Worm (Caenorhabditis elegans) whole organism, early embryonic: Measurements from ENCODE around the gene ubc-15.

Experiments used
- B0310.2 ChIP-seq: sonication (generic microtip); optimal IDR thresholded peaks from 2 replicates; lab custom pipeline; 2016; ENCODE audit warnings: mild to moderate bottlenecking, missing genetic modification characterization, missing compliant biosample characterization
- F13C5.2 ChIP-seq: sonication (generic microtip); optimal IDR thresholded peaks from 2 replicates; lab custom pipeline; 2017; ENCODE audit warnings: mild to moderate bottlenecking, missing genetic modification characterization, inconsistent platforms, missing compliant biosample characterization
- aly-1 ChIP-seq: sonication (generic microtip); optimal IDR thresholded peaks from 2 replicates; lab custom pipeline; 2016; ENCODE audit warnings: missing genetic modification characterization, missing compliant biosample characterization
- ama-1 ChIP-seq: fragments of 150-350 bp; optimal IDR thresholded peaks from 2 replicates; lab custom pipeline; 2014
- ceh-13 ChIP-seq: fragments of 200-800 bp; sonication (Bioruptor generic); optimal IDR thresholded peaks from 2 replicates; lab custom pipeline; 2018; ENCODE audit warnings: mild to moderate bottlenecking, missing genetic modification characterization, missing compliant biosample characterization
- ceh-36 ChIP-seq: sonication (generic microtip); optimal IDR thresholded peaks from 2 replicates; lab custom pipeline; 2016; ENCODE audit warnings: missing genetic modification characterization, inconsistent platforms, missing compliant biosample characterization
- ets-7 ChIP-seq: sonication (generic microtip); optimal IDR thresholded peaks from 2 replicates; lab custom pipeline; 2016; ENCODE audit warnings: missing genotype, missing genetic modification characterization, missing compliant biosample characterization
- flt-1 ChIP-seq: fragments of 200-800 bp; sonication (Bioruptor generic); IDR thresholded peaks from 2 replicates; pipeline ENCODE4 v1.3.6; 2022; ENCODE audit warnings: missing genetic modification characterization, missing compliant biosample characterization
- hmbx-1 ChIP-seq: sonication (generic microtip); optimal IDR thresholded peaks from 2 replicates; lab custom pipeline; 2016; ENCODE audit warnings: mild to moderate bottlenecking, missing genetic modification characterization, missing compliant biosample characterization
- hmg-4 ChIP-seq: fragments of 200-800 bp; sonication (Bioruptor generic); optimal IDR thresholded peaks from 2 replicates; lab custom pipeline; 2018; ENCODE audit warnings: mild to moderate bottlenecking, missing genetic modification characterization, missing compliant biosample characterization
- hnd-1 ChIP-seq: sonication (generic microtip); optimal IDR thresholded peaks from 2 replicates; lab custom pipeline; 2016; ENCODE audit warnings: missing genetic modification characterization, missing compliant biosample characterization
- pes-1 ChIP-seq: fragments of 200-800 bp; sonication (Bioruptor generic); IDR thresholded peaks from 2 replicates; pipeline ENCODE4 v1.3.6; 2022; ENCODE audit warnings: missing genetic modification reagents, missing genetic modification characterization, missing compliant biosample characterization
- scrt-1 ChIP-seq: fragments of 200-800 bp; sonication (Bioruptor generic); IDR thresholded peaks from 2 replicates; pipeline ENCODE4 v1.3.6; 2022; ENCODE audit warnings: missing genetic modification characterization, missing compliant biosample characterization
- sea-1 ChIP-seq: fragments of 200-800 bp; sonication (Bioruptor generic); conservative IDR thresholded peaks from 2 replicates; pipeline ENCODE4 v1.3.6; 2022; ENCODE audit warnings: missing genetic modification characterization, missing compliant biosample characterization
- tbx-11 ChIP-seq: fragments of 200-800 bp; sonication (Bioruptor generic); IDR thresholded peaks from 2 replicates; pipeline ENCODE4 v1.3.6; 2022; ENCODE audit warnings: missing genetic modification characterization, missing compliant biosample characterization
- tbx-37 ChIP-seq: fragments of 200-800 bp; sonication (Bioruptor generic); conservative IDR thresholded peaks from 2 replicates; pipeline ENCODE4 v1.3.6; 2022; ENCODE audit warnings: missing genetic modification reagents, missing genetic modification characterization, missing compliant biosample characterization
- tra-4 ChIP-seq: sonication (generic microtip); optimal IDR thresholded peaks from 2 replicates; lab custom pipeline; 2017; ENCODE audit warnings: missing genetic modification characterization, missing compliant biosample characterization

The ubc-15 gene

ce11 chrII:2930499-2930898 lies 17.1 kb upstream of the ubc-15 start, which contains the start of the genes irld-64 and irld-63:
irld-64 (minus strand) TSS chrII:2930599.
irld-63 (plus strand) TSS chrII:2930728.
- TF ChIP-seq aly-1 (tag; lab: Kevin White, UChicago) = no peak
- no peak for TF ChIP-seq pes-1 (GFP tag; lab: Robert Waterston, UW)
- no peak for TF ChIP-seq sea-1
- TF ChIP-seq hnd-1 = no peak
- no peak for TF ChIP-seq hmbx-1

DNA sequence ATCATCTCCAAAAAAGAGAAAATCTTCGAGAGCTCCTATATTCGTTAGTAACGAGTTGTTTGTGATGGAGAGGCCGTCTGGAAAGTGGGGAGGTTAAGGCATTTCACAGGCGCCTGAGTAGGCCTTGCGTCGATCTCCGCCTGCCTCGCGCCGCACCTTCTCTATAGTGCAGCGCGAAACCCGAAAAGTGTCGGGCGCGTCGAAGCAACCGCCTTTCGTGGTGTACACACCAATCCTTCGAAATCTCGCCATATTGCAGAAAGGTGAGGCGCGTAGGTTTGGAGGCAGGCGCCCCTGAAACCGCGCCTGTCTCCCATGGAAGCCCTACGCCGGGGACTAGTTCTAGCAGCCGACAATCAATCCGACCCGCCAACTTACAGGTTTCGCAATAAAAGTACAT lies 16.4 kb upstream of the ubc-15 start:
- TF ChIP-seq B0310.2 (tag; lab: Kevin White, UChicago) = no peak
- TF ChIP-seq pes-1 (GFP tag; lab: Robert Waterston, UW) = no peak; the same call in 1 of the 2 replicates
- no peak for TF ChIP-seq ceh-13
- TF ChIP-seq hnd-1 = no peak
- TF ChIP-seq ceh-36 (tag; lab: Kevin White, UChicago) = no peak
- no peak for TF ChIP-seq ama-1 (lab: Kevin White, UChicago)
- no peak for TF ChIP-seq sea-1
- no peak for TF ChIP-seq ets-7 (tag; lab: Kevin White, UChicago)

- TF ChIP-seq aly-1 (tag; lab: Kevin White, UChicago) = no peak
- 0 out of 2 replicates have a peak, but pooled peaks have one; percentile 36 for TF ChIP-seq sea-1
Measured at ce11 chrII:2927533-2927932, 14.1 kb upstream of the ubc-15 start, which contains the start of the genes ZK355.3 and ZK355.8. ZK355.3 (minus strand) TSS chrII:2927633. ZK355.8 (plus strand) TSS chrII:2927804.

DNA sequence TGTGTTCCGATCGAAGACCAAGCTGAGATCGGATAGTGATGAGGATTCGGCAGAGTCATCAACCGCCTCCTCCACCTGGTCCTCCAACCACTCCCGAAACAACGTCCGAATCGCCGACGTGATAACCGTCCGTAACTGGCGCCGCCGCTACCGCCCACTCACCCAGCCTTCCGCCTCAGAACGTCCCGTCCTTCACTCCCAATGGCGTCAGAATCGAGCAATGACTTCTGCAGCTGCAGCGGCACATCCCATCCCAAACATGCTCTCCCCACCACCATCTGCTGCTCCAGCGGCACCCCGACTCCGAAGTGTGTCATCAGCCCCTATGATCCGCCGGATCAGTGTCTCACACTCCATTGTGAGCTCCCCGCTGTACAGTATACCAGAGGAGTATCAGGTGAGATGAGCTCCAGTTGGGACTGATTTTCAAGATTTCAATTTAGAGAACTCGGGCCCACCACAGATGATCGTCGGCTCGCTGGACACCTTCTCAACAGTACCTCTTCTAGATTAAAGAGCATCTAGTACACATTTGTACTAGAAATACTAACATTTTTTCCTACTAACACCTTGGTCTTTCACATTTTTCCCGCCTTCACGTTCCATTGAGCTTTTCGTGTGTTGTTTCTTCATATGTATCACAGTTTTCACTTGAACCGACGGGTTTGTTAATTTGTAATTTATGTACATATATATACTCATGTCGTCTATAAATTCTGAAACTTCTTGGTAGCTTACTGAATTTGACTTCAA lies 12.6 kb upstream of the ubc-15 start:
- TF ChIP-seq scrt-1 (GFP tag; lab: Robert Waterston, UW) = no peak
- TF ChIP-seq sea-1 = no peak
- no peak for TF ChIP-seq pes-1 (GFP tag; lab: Robert Waterston, UW)
- TF ChIP-seq ceh-36 (tag; lab: Kevin White, UChicago) = no peak
- TF ChIP-seq ceh-13 = no peak
- no peak for TF ChIP-seq B0310.2 (tag; lab: Kevin White, UChicago)
- TF ChIP-seq ama-1 (lab: Kevin White, UChicago) = no peak
- no peak for TF ChIP-seq tbx-37
- TF ChIP-seq tbx-11 (GFP tag; lab: Robert Waterston, UW) = no peak
- TF ChIP-seq flt-1 (GFP tag; lab: Robert Waterston, UW) = no peak
- TF ChIP-seq hmg-4 (GFP tag; lab: Kevin White, UChicago) = no peak
- TF ChIP-seq ets-7 (tag; lab: Kevin White, UChicago) = no peak
- no peak for TF ChIP-seq hmbx-1
- TF ChIP-seq aly-1 (tag; lab: Kevin White, UChicago) = no peak

DNA sequence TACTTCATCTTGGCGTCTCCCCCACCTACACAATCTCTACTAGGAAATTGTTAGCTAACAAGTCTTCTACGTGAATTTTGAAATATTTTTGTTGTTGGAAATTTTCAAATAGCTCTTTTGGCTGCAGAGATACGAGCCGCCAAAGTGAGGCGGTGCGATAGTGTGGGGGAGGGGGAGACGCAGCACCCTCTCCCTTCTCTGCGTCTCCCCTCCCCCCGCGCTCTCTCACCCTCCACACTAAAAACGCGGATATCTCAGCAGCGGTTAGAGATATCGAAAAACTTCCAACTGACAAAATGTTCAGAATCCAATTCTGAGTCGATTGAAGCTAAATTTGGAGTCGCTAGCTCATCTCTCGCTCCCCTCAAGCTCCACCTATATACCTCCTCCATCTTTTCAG lies 11.6 kb upstream of the ubc-15 start:
- TF ChIP-seq tra-4 (tag; lab: Kevin White, UChicago) (no peak), B0310.2 (tag; lab: Kevin White, UChicago) (no peak), pes-1 (GFP tag; lab: Robert Waterston, UW) (no peak), hmbx-1 (no peak), ama-1 (lab: Kevin White, UChicago) (no peak), hnd-1 (no peak), scrt-1 (GFP tag; lab: Robert Waterston, UW) (no peak)

ce11 chrII:2923617-2924016 lies 10.2 kb upstream of the ubc-15 start, which contains the start of gene ZK355.2:
ZK355.2 (plus strand) TSS chrII:2923917.
- TF ChIP-seq F13C5.2 (tag; lab: Kevin White, UChicago) (no peak), ceh-36 (tag; lab: Kevin White, UChicago) (peak; percentile 15)

DNA sequence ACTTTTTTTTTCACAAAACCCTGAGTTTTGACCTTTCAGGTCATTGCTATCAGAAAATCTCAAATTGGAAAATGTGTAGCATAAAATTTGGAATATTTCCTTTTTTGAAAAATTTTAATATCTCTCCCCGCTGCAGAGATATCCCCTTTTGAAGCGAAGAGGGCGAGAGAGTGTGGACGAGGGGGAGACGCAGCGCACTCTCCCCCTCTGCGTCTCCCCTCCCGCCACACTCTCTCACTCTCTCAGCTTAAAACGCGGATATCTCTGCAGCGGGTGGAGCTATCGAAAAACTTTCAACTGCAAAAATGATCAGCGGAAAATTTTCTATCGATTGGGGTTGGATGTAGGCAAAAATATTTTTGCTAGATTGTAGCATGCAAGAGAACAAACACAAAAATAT lies 9.4 kb upstream of the ubc-15 start:
- TF ChIP-seq ama-1 (lab: Kevin White, UChicago) = no peak
- TF ChIP-seq pes-1 (GFP tag; lab: Robert Waterston, UW) = 0 out of 2 replicates have a peak, but pooled peaks have one; percentile 29

- no peak for TF ChIP-seq tbx-11 (GFP tag; lab: Robert Waterston, UW)
- TF ChIP-seq ceh-13 = no peak
- no peak for TF ChIP-seq flt-1 (GFP tag; lab: Robert Waterston, UW)
- no peak for TF ChIP-seq pes-1 (GFP tag; lab: Robert Waterston, UW)
- TF ChIP-seq ceh-36 (tag; lab: Kevin White, UChicago) = no peak
- no peak for TF ChIP-seq tra-4 (tag; lab: Kevin White, UChicago)
- no peak for TF ChIP-seq sea-1
- no peak for TF ChIP-seq B0310.2 (tag; lab: Kevin White, UChicago)
- no peak for TF ChIP-seq hnd-1
- TF ChIP-seq F13C5.2 (tag; lab: Kevin White, UChicago) = no peak
- no peak for TF ChIP-seq scrt-1 (GFP tag; lab: Robert Waterston, UW)
Measured at ce11 chrII:2922359-2922758, 9.0 kb upstream of the ubc-15 start.

- TF ChIP-seq hmg-4 (GFP tag; lab: Kevin White, UChicago) = no peak
- no peak for TF ChIP-seq ets-7 (tag; lab: Kevin White, UChicago)
- TF ChIP-seq sea-1 = no peak
- TF ChIP-seq scrt-1 (GFP tag; lab: Robert Waterston, UW) = no peak
- no peak for TF ChIP-seq ceh-36 (tag; lab: Kevin White, UChicago)
- no peak for TF ChIP-seq B0310.2 (tag; lab: Kevin White, UChicago)
- no peak for TF ChIP-seq aly-1 (tag; lab: Kevin White, UChicago)
- no peak for TF ChIP-seq tra-4 (tag; lab: Kevin White, UChicago)
- TF ChIP-seq hnd-1 = no peak
- no peak for TF ChIP-seq hmbx-1
- TF ChIP-seq ceh-13 = no peak
- no peak for TF ChIP-seq tbx-11 (GFP tag; lab: Robert Waterston, UW)
- TF ChIP-seq pes-1 (GFP tag; lab: Robert Waterston, UW) = no peak
Measured at ce11 chrII:2921860-2922259, 8.5 kb upstream of the ubc-15 start.
